Worm (Caenorhabditis elegans) whole organism, young adult: ENCODE measurements around the gene F38B7.3.

ENCODE experiments used
- D2030.7 ChIP-seq: fragments of 200-800 bp; sonication (Bioruptor generic); IDR thresholded peaks from 2 replicates; pipeline ENCODE4 v1.3.6; 2022; ENCODE audit warnings: missing genetic modification reagents, missing genetic modification characterization, missing compliant biosample characterization
- F37B4.10 ChIP-seq: fragments of 200-800 bp; sonication (Bioruptor generic); IDR thresholded peaks from 2 replicates; pipeline ENCODE4 v1.3.6; 2022; ENCODE audit warnings: missing genetic modification characterization, missing compliant biosample characterization
- ekl-4 ChIP-seq: fragments of 200-800 bp; sonication (Bioruptor generic); IDR thresholded peaks from 2 replicates; pipeline ENCODE4 v1.3.6; 2022; ENCODE audit warnings: missing genetic modification reagents, missing genetic modification characterization, missing compliant biosample characterization
- unc-130 ChIP-seq: sonication (generic microtip); optimal IDR thresholded peaks from 2 replicates; lab custom pipeline; 2016; ENCODE audit warnings: missing genetic modification reagents, missing genetic modification characterization, missing compliant biosample characterization

- TF ChIP-seq ekl-4 (GFP tag; lab: Robert Waterston, UW) (no peak), D2030.7 (GFP tag; lab: Robert Waterston, UW) (no peak), unc-130 (GFP tag; lab: Kevin White, UChicago) (no peak), F37B4.10 (GFP tag; lab: Robert Waterston, UW) (no peak)
Observed at ce11 chrV:11515145-11515544, 33.8 kb upstream of the F38B7.3 start.
